Worm (Caenorhabditis elegans): Measurements from ENCODE around the gene gpcp-1.

- TF ChIP-seq nhr-28 (tag; optimal IDR thresholded peaks at IDR 0.05), result no peak
- TF ChIP-seq pag-3 (tag; optimal IDR thresholded peaks at IDR 0.05; ENCODE audit: borderline replicate concordance, insufficient read depth), result no peak
- TF ChIP-seq lin-13 (GFP tag; optimal IDR thresholded peaks at IDR 0.05), result no peak
- TF ChIP-seq tlp-1 (tag; optimal IDR thresholded peaks at IDR 0.05), result no peak
- TF ChIP-seq alr-1 (tag; optimal IDR thresholded peaks at IDR 0.05; ENCODE audit: borderline replicate concordance), result no peak
- no peak for TF ChIP-seq ceh-82 (tag; optimal IDR thresholded peaks at IDR 0.05)
- TF ChIP-seq lin-15B (tag; optimal IDR thresholded peaks at IDR 0.05), result no peak
- TF ChIP-seq nhr-12 (tag; optimal IDR thresholded peaks at IDR 0.05), result no peak
- TF ChIP-seq lin-14 (GFP tag; optimal IDR thresholded peaks at IDR 0.05), result no peak
- TF ChIP-seq C34B4.2 (tag; optimal IDR thresholded peaks at IDR 0.05), result no peak
- TF ChIP-seq snu-23 (GFP tag; optimal IDR thresholded peaks at IDR 0.05), result peak; percentile 10
Measured at ce11 chrX:3112946-3113427, 2.6 kb upstream of the gpcp-1 start, which contains the start of gene gpd-3.

Measured in whole organism, L1 larva.